Worm (Caenorhabditis elegans) whole organism, midembryonic: ENCODE results near the gene C04B4.5.
"Not testable (repeated sequence)": the region's sequence is repeated elsewhere in the genome, so short reads cannot be mapped to it uniquely, and the experiment has no call there.

Experiments
- T22C8.4 ChIP-seq: fragments of 200-800 bp; sonication (Bioruptor generic); IDR thresholded peaks from 2 replicates; pipeline ENCODE4 v1.3.6; 2022; ENCODE audit warnings: missing genetic modification characterization, missing compliant biosample characterization
- cog-1 ChIP-seq: sonication (generic microtip); optimal IDR thresholded peaks from 2 replicates; lab custom pipeline; 2016; ENCODE audit warnings: missing genetic modification characterization, missing compliant biosample characterization
- flt-1 ChIP-seq: fragments of 200-800 bp; sonication (Bioruptor generic); IDR thresholded peaks from 2 replicates; pipeline ENCODE4 v1.3.6; 2022; ENCODE audit warnings: missing genetic modification characterization, missing compliant biosample characterization
- klf-2 ChIP-seq: fragments of 200-800 bp; sonication (Bioruptor generic); conservative IDR thresholded peaks from 2 replicates; pipeline ENCODE4 v1.3.6; 2022; ENCODE audit warnings: missing genetic modification reagents, missing genetic modification characterization, missing compliant biosample characterization
- med-1 ChIP-seq: sonication (generic microtip); optimal IDR thresholded peaks from 2 replicates; lab custom pipeline; 2017; ENCODE audit warnings: missing genetic modification characterization, mild to moderate bottlenecking, missing compliant biosample characterization, antibody characterized with exemption, missing genetic modification reagents; ENCODE audit not compliant: insufficient read depth
- ref-1 ChIP-seq: fragments of 200-800 bp; sonication (Bioruptor generic); conservative IDR thresholded peaks from 2 replicates; pipeline ENCODE4 v1.3.6; 2022; ENCODE audit warnings: missing genetic modification reagents, missing genetic modification characterization, missing compliant biosample characterization
- tab-1 ChIP-seq: fragments of 200-800 bp; sonication (Bioruptor generic); IDR thresholded peaks from 2 replicates; pipeline ENCODE4 v1.3.6; 2022; ENCODE audit warnings: missing genetic modification characterization, missing compliant biosample characterization
- ztf-23 ChIP-seq: fragments of 200-800 bp; sonication (Bioruptor generic); IDR thresholded peaks from 2 replicates; pipeline ENCODE4 v1.3.6; 2022; ENCODE audit warnings: missing genetic modification reagents, missing genetic modification characterization, missing compliant biosample characterization
- ztf-29 ChIP-seq: fragments of 200-800 bp; sonication (Bioruptor generic); IDR thresholded peaks from 2 replicates; pipeline ENCODE4 v1.3.6; 2022; ENCODE audit warnings: missing genetic modification reagents, missing genetic modification characterization, missing compliant biosample characterization

The C04B4.5 gene

ce11 chrX:12315268-12315667, 27.1 kb upstream of the C04B4.5 start, which contains the start of gene xtr-2:
Gene xtr-2, plus strand, starts transcription at chrX:12315568.
- TF ChIP-seq med-1 (GFP tag; lab: Kevin White, UChicago) = no peak

DNA sequence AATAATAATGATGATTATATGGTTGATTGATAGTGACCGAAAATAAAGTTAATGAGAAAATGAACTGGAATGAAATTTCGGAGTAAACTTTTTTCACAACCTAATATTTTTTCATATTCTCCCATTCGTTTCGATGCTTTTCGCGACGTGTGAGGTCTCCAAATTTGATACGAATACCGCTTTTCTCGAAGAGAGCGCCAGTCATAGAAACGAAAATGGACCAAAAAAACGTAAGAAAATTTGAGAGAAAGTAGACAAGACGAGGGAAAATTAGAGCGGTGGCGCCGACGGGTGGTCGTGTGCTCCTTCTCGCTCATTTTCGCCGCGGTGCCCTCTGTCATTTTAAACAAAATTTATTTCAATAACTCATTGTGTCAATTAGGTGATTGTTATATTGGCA, 26.2 kb upstream of the C04B4.5 start:
- TF ChIP-seq tab-1 (no peak), ztf-23 (GFP tag; lab: Robert Waterston, UW) (no peak), med-1 (GFP tag; lab: Kevin White, UChicago) (no peak), klf-2 (GFP tag; lab: Robert Waterston, UW) (no peak), ref-1 (no peak), cog-1 (no peak), ztf-29 (GFP tag; lab: Robert Waterston, UW) (no peak)

- TF ChIP-seq flt-1 (GFP tag; lab: Robert Waterston, UW) (no peak), tab-1 (no peak), med-1 (GFP tag; lab: Kevin White, UChicago) (no peak), klf-2 (GFP tag; lab: Robert Waterston, UW) (no peak), ztf-23 (GFP tag; lab: Robert Waterston, UW) (no peak), ztf-29 (GFP tag; lab: Robert Waterston, UW) (no peak), ref-1 (no peak), cog-1 (no peak), T22C8.4 (GFP tag; lab: Robert Waterston, UW) (no peak)
Measured at ce11 chrX:12313779-12314178, 25.6 kb upstream of the C04B4.5 start.

ce11 chrX:12308045-12308499, 19.9 kb upstream of the C04B4.5 start, which contains the start of gene F17A2.16:
Gene F17A2.16, plus strand, starts transcription at chrX:12308449.
- TF ChIP-seq ref-1; med-1 (GFP tag; lab: Kevin White, UChicago); ztf-29 (GFP tag; lab: Robert Waterston, UW): not testable (repeated sequence)

DNA sequence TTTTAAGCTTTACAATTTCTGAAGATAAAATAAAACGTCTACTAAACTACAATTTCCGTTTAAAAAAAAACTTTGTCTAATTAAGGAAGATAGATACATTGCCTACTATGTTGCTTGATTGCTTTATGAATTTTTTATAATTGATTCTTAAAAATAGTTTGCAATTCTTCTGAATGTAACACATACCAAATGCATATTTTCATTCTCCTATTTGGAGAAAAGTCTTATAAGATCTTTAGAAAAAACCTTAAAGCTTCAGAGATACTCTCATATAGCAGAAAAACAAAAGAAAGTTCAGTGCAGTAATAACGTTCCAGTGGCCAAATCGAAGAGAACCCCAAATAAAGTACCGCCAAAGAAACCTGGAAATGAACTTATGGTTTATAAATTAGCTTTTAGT, 18.4 kb upstream of the C04B4.5 start, which contains the start of gene phf-32:
TSS of gene phf-32 (plus strand) at position 301 of the 400 bp plus-strand sequence.
- TF ChIP-seq med-1 (GFP tag; lab: Kevin White, UChicago) (no peak), T22C8.4 (GFP tag; lab: Robert Waterston, UW) (no peak), cog-1 (no peak), ztf-23 (GFP tag; lab: Robert Waterston, UW) (no peak), ztf-29 (GFP tag; lab: Robert Waterston, UW) (no peak), klf-2 (GFP tag; lab: Robert Waterston, UW) (no peak), tab-1 (no peak), flt-1 (GFP tag; lab: Robert Waterston, UW) (no peak), ref-1 (no peak)

- TF ChIP-seq ref-1 (no peak), cog-1 (no peak), ztf-23 (GFP tag; lab: Robert Waterston, UW) (no peak), T22C8.4 (GFP tag; lab: Robert Waterston, UW) (no peak), med-1 (GFP tag; lab: Kevin White, UChicago) (no peak), ztf-29 (GFP tag; lab: Robert Waterston, UW) (no peak), klf-2 (GFP tag; lab: Robert Waterston, UW) (no peak), flt-1 (GFP tag; lab: Robert Waterston, UW) (no peak), tab-1 (no peak)
Measured at ce11 chrX:12304231-12304630, 16.1 kb upstream of the C04B4.5 start.

ce11 chrX:12302755-12303154, 14.6 kb upstream of the C04B4.5 start, which contains the start of gene dot-1.3:
Gene dot-1.3, minus strand, starts transcription at chrX:12302855.
- not testable (repeated sequence) for TF ChIP-seq cog-1; tab-1; med-1 (GFP tag; lab: Kevin White, UChicago)

- no peak for TF ChIP-seq cog-1
- no peak for TF ChIP-seq klf-2 (GFP tag; lab: Robert Waterston, UW)
- TF ChIP-seq T22C8.4 (GFP tag; lab: Robert Waterston, UW) = no peak
- no peak for TF ChIP-seq flt-1 (GFP tag; lab: Robert Waterston, UW)
- TF ChIP-seq ref-1 = no peak
- TF ChIP-seq ztf-23 (GFP tag; lab: Robert Waterston, UW) = no peak
- no peak for TF ChIP-seq med-1 (GFP tag; lab: Kevin White, UChicago)
- TF ChIP-seq tab-1 = no peak
- no peak for TF ChIP-seq ztf-29 (GFP tag; lab: Robert Waterston, UW)
Measured at ce11 chrX:12299834-12300233, 11.7 kb upstream of the C04B4.5 start, which contains the start of gene W06D11.5. Gene W06D11.5, plus strand, starts transcription at chrX:12300134.

DNA sequence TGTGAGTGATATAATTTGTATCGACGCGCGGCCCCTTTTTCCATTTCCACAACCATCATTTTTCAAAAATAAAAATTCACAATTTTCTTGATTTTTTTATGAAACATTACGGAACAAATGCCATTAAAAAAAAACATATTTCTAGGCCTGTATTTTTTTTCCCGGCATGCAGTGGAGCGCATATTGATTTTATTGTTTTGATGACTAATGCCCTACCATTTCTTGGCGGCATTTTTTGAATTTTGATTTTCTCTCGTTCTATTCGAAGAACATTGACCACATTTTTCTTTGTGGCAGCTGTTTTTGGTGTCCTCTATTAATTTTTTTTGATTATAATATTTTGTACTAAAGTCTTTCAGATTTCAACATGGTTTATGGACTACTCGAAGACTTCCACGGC, 10.2 kb upstream of the C04B4.5 start, which contains the start of gene W06D11.3:
TSS of gene W06D11.3 (plus strand) at position 360 of the 400 bp plus-strand sequence.
- no peak for TF ChIP-seq ref-1
- no peak for TF ChIP-seq med-1 (GFP tag; lab: Kevin White, UChicago)
- TF ChIP-seq flt-1 (GFP tag; lab: Robert Waterston, UW) = no peak
- no peak for TF ChIP-seq ztf-29 (GFP tag; lab: Robert Waterston, UW)
- TF ChIP-seq klf-2 (GFP tag; lab: Robert Waterston, UW) = no peak
- TF ChIP-seq tab-1 = no peak
- TF ChIP-seq cog-1 = no peak
- TF ChIP-seq T22C8.4 (GFP tag; lab: Robert Waterston, UW) = no peak
- TF ChIP-seq ztf-23 (GFP tag; lab: Robert Waterston, UW) = no peak

ce11 chrX:12296392-12296791, 8.2 kb upstream of the C04B4.5 start, which contains the start of gene W06D11.2:
Gene W06D11.2, minus strand, starts transcription at chrX:12296730.
- TF ChIP-seq T22C8.4 (GFP tag; lab: Robert Waterston, UW) (no peak), cog-1 (no peak), ztf-29 (GFP tag; lab: Robert Waterston, UW) (no peak), ref-1 (no peak), klf-2 (GFP tag; lab: Robert Waterston, UW) (no peak), tab-1 (no peak), med-1 (GFP tag; lab: Kevin White, UChicago) (no peak), ztf-23 (GFP tag; lab: Robert Waterston, UW) (no peak), flt-1 (GFP tag; lab: Robert Waterston, UW) (no peak)
